Fruit fly (Drosophila melanogaster): ENCODE results near the gene mRpL37.

mRpL37 gene

DNA sequence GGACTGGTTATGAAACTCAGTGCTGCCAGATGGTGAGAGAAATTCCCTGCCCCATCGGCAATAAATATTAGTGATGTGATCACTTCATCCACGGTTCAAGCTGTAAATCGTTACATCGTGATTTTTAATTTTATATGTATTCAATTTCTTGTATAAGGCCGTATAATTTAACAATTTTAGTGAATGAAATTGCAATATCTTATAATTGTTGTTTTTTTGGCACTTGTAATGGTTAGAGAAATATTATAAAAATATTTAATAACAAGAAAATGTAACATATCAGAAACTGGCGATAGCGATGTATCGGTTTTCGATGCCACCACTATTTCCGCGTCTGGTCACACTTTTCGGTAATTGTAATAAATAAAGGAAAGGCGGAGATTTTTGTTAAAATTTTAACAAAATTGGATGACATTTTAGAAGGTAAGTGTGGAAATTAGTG lies at the start of gene mRpL37, which contains the start of gene Rbp1:
TSS of gene mRpL37 (minus strand) at position 35 of the 442 bp plus-strand sequence.
TSS of gene Rbp1 (plus strand) at position 326 of the 442 bp plus-strand sequence.
- TF ChIP-seq usp (GFP tag; optimal IDR thresholded peaks at IDR 0.05) (no peak), EcR (GFP tag; optimal IDR thresholded peaks at IDR 0.05) (no peak), psq (optimal IDR thresholded peaks at IDR 0.05) (no peak), CG8478 (optimal IDR thresholded peaks at IDR 0.05) (no peak), pan (optimal IDR thresholded peaks at IDR 0.05) (no peak), Dll (optimal IDR thresholded peaks at IDR 0.05) (no peak)

- TF ChIP-seq CG8478 (optimal IDR thresholded peaks at IDR 0.05) (no peak), Dll (optimal IDR thresholded peaks at IDR 0.05) (no peak), psq (optimal IDR thresholded peaks at IDR 0.05) (no peak), EcR (GFP tag; optimal IDR thresholded peaks at IDR 0.05) (no peak), usp (GFP tag; optimal IDR thresholded peaks at IDR 0.05) (no peak), pan (optimal IDR thresholded peaks at IDR 0.05) (no peak)
Measured at dm6 chr3R:10832526-10833165, 48.8 kb upstream of the mRpL37 start.

DNA sequence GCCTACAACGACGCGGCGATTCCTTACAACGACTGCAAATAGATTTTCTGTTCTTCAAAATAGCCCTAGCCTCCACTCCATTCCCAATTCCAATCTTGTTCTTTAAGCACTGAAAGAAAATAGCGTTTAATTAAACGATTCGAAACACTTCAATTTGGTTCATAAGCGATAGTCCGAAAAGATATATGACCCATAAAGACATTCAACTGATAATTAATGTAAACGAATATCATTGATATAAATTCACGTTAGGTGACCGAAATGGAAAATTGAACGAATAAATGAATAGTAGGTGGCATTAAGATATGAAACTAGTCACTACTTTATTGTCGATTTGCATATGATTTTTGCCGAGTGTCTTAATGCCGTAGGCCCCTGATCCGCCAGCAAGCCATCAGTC lies 45.9 kb upstream of the mRpL37 start:
- no peak for TF ChIP-seq pan (optimal IDR thresholded peaks at IDR 0.05)
- TF ChIP-seq psq (optimal IDR thresholded peaks at IDR 0.05) = no peak
- no peak for TF ChIP-seq usp (GFP tag; optimal IDR thresholded peaks at IDR 0.05)
- no peak for TF ChIP-seq Dll (optimal IDR thresholded peaks at IDR 0.05)
- no peak for TF ChIP-seq CG8478 (optimal IDR thresholded peaks at IDR 0.05)
- no peak for TF ChIP-seq EcR (GFP tag; optimal IDR thresholded peaks at IDR 0.05)

dm6 chr3R:10828688-10829087 lies 44.8 kb upstream of the mRpL37 start:
- TF ChIP-seq Dll (optimal IDR thresholded peaks at IDR 0.05) (no peak), pan (optimal IDR thresholded peaks at IDR 0.05) (no peak), EcR (GFP tag; optimal IDR thresholded peaks at IDR 0.05) (no peak), CG8478 (optimal IDR thresholded peaks at IDR 0.05) (no peak), psq (optimal IDR thresholded peaks at IDR 0.05) (no peak), usp (GFP tag; optimal IDR thresholded peaks at IDR 0.05) (no peak)

dm6 chr3R:10826796-10827524 lies 43.1 kb upstream of the mRpL37 start, which contains the start of gene Cad86C:
Cad86C (plus strand) TSS chr3R:10827079.
- TF ChIP-seq Dll (optimal IDR thresholded peaks at IDR 0.05) (peak; percentile 84), pan (optimal IDR thresholded peaks at IDR 0.05) (no peak)

dm6 chr3R:10815032-10815431 lies 31.1 kb upstream of the mRpL37 start, which contains the start of the genes CG14693 and TTLL15:
CG14693 (minus strand) TSS chr3R:10815047.
TTLL15 (plus strand) TSS chr3R:10815288.
- TF ChIP-seq Dll (optimal IDR thresholded peaks at IDR 0.05) = no peak
- TF ChIP-seq psq (optimal IDR thresholded peaks at IDR 0.05) = no peak

dm6 chr3R:10803855-10804254 lies 20.0 kb upstream of the mRpL37 start, which contains the start of gene CG14692:
CG14692 (minus strand) TSS chr3R:10803955.
- TF ChIP-seq CG8478 (optimal IDR thresholded peaks at IDR 0.05) = no peak
- no peak for TF ChIP-seq usp (GFP tag; optimal IDR thresholded peaks at IDR 0.05)

- TF ChIP-seq pan (optimal IDR thresholded peaks at IDR 0.05) (no peak), CG8478 (optimal IDR thresholded peaks at IDR 0.05) (no peak), psq (optimal IDR thresholded peaks at IDR 0.05) (no peak), Dll (optimal IDR thresholded peaks at IDR 0.05) (no peak), usp (GFP tag; optimal IDR thresholded peaks at IDR 0.05) (no peak), EcR (GFP tag; optimal IDR thresholded peaks at IDR 0.05) (no peak)
Measured at dm6 chr3R:10792604-10793003, 8.7 kb upstream of the mRpL37 start, which contains the start of gene CG14687. CG14687 (plus strand) TSS chr3R:10792904.

- TF ChIP-seq EcR (GFP tag; optimal IDR thresholded peaks at IDR 0.05) (no peak), Dll (optimal IDR thresholded peaks at IDR 0.05) (no peak), CG8478 (optimal IDR thresholded peaks at IDR 0.05) (no peak), pan (optimal IDR thresholded peaks at IDR 0.05) (no peak), usp (GFP tag; optimal IDR thresholded peaks at IDR 0.05) (no peak), psq (optimal IDR thresholded peaks at IDR 0.05) (no peak)
Measured at dm6 chr3R:10788186-10788585, 4.3 kb upstream of the mRpL37 start, which contains the start of the genes Art1 and Mcm5. Art1 (minus strand) TSS chr3R:10788226. Mcm5 (plus strand) TSS chr3R:10788524.

- TF ChIP-seq pan (optimal IDR thresholded peaks at IDR 0.05) (no peak), CG8478 (optimal IDR thresholded peaks at IDR 0.05) (no peak), EcR (GFP tag; optimal IDR thresholded peaks at IDR 0.05) (no peak), usp (GFP tag; optimal IDR thresholded peaks at IDR 0.05) (no peak), Dll (optimal IDR thresholded peaks at IDR 0.05) (no peak)
Measured at dm6 chr3R:10782167-10782566, 1.7 kb downstream of the mRpL37 start, which contains the start of gene CG42633. CG42633 (minus strand) TSS chr3R:10782267.

- TF ChIP-seq CG8478 (optimal IDR thresholded peaks at IDR 0.05) = no peak
- no peak for TF ChIP-seq usp (GFP tag; optimal IDR thresholded peaks at IDR 0.05)
- TF ChIP-seq psq (optimal IDR thresholded peaks at IDR 0.05) = no peak
- no peak for TF ChIP-seq pan (optimal IDR thresholded peaks at IDR 0.05)
- TF ChIP-seq EcR (GFP tag; optimal IDR thresholded peaks at IDR 0.05) = no peak
- no peak for TF ChIP-seq Dll (optimal IDR thresholded peaks at IDR 0.05)
Measured at dm6 chr3R:10780161-10780560, 3.7 kb downstream of the mRpL37 start.

DNA sequence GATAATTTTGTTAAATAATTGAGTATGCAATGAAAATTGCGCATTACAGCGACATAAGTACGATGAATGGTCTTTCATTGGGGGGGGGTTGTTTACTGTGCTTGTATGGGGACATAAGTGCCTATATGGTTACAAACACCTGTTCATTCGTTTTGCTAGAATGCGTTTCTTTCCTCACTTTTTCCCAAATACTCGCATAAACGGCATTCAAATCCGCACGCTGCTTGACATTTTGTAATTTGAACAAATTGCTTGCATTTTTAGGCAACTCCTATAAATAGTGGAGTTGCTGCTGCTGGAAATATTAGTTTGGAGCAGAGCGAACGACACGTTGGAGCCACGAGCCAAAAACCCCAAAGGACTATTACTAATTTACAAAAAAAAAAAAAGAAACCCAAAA lies 4.6 kb downstream of the mRpL37 start, which contains the start of gene Desi:
TSS of gene Desi (plus strand) at position 301 of the 400 bp plus-strand sequence.
- TF ChIP-seq usp (GFP tag; optimal IDR thresholded peaks at IDR 0.05) (no peak), CG8478 (optimal IDR thresholded peaks at IDR 0.05) (no peak), psq (optimal IDR thresholded peaks at IDR 0.05) (no peak), pan (optimal IDR thresholded peaks at IDR 0.05) (no peak), Dll (optimal IDR thresholded peaks at IDR 0.05) (no peak), EcR (GFP tag; optimal IDR thresholded peaks at IDR 0.05) (no peak)

Data from whole organism.